Worm (Caenorhabditis elegans) whole organism, mixed stage, embryonic: ENCODE data around the gene tbc-17.

Experiments used
- bed-3 ChIP-seq: fragments of 200-800 bp; sonication (Bioruptor generic); optimal IDR thresholded peaks from 3 replicates; lab custom pipeline; 2018; ENCODE audit warnings: mild to moderate bottlenecking, missing genetic modification characterization, moderate library complexity, missing compliant biosample characterization
- blmp-1 ChIP-seq: fragments of 150-350 bp; optimal IDR thresholded peaks from 2 replicates; lab custom pipeline; 2014; ENCODE audit warnings: missing biosample characterization, missing genetic modification characterization
- ceh-39 ChIP-seq: fragments of 150-350 bp; optimal IDR thresholded peaks from 2 replicates; lab custom pipeline; 2014; ENCODE audit warnings: missing biosample characterization, missing genetic modification characterization
- ceh-43 ChIP-seq: fragments of 200-800 bp; sonication (Bioruptor generic); optimal IDR thresholded peaks from 2 replicates; lab custom pipeline; 2018; ENCODE audit warnings: mild to moderate bottlenecking, missing genetic modification characterization, moderate library complexity, missing compliant biosample characterization
- ceh-83 ChIP-seq: fragments of 200-800 bp; sonication (Bioruptor generic); optimal IDR thresholded peaks from 2 replicates; lab custom pipeline; 2018; ENCODE audit warnings: mild to moderate bottlenecking, missing genetic modification characterization, missing compliant biosample characterization
- ces-1 ChIP-seq: fragments of 150-350 bp; optimal IDR thresholded peaks from 2 replicates; lab custom pipeline; 2014; ENCODE audit warnings: missing biosample characterization, missing genetic modification reagents, missing genetic modification characterization
- drap-1 ChIP-seq: fragments of 200-800 bp; sonication (Bioruptor generic); optimal IDR thresholded peaks from 3 replicates; lab custom pipeline; 2018; ENCODE audit warnings: mild to moderate bottlenecking, missing genetic modification characterization, missing compliant biosample characterization
- elt-1 ChIP-seq: sonication (generic microtip); optimal IDR thresholded peaks from 2 replicates; lab custom pipeline; 2017; ENCODE audit warnings: missing genetic modification characterization, mild to moderate bottlenecking, missing compliant biosample characterization, antibody characterized with exemption, moderate library complexity, borderline replicate concordance; ENCODE audit not compliant: insufficient read depth
- elt-3 ChIP-seq: fragments of 150-350 bp; optimal IDR thresholded peaks from 2 replicates; lab custom pipeline; 2014; ENCODE audit warnings: missing biosample characterization, missing genetic modification characterization
- ham-2 ChIP-seq: fragments of 200-800 bp; sonication (Bioruptor generic); optimal IDR thresholded peaks from 2 replicates; lab custom pipeline; 2018; ENCODE audit warnings: mild to moderate bottlenecking, missing genetic modification characterization, missing compliant biosample characterization
- hlh-1 ChIP-seq: fragments of 150-350 bp; optimal IDR thresholded peaks from 2 replicates; lab custom pipeline; 2014; ENCODE audit warnings: missing biosample characterization, missing genetic modification reagents, missing genetic modification characterization
- lin-13 ChIP-seq: fragments of 150-350 bp; optimal IDR thresholded peaks from 2 replicates; lab custom pipeline; 2014; ENCODE audit warnings: missing biosample characterization, missing genetic modification characterization
- lsy-2 ChIP-seq: fragments of 150-350 bp; optimal IDR thresholded peaks from 2 replicates; lab custom pipeline; 2014; ENCODE audit warnings: missing biosample characterization, missing genetic modification characterization
- mab-5 ChIP-seq: fragments of 150-350 bp; optimal IDR thresholded peaks from 2 replicates; lab custom pipeline; 2014; ENCODE audit warnings: missing biosample characterization, missing genetic modification characterization
- mep-1 ChIP-seq: fragments of 150-350 bp; optimal IDR thresholded peaks from 2 replicates; lab custom pipeline; 2017; ENCODE audit warnings: missing biosample characterization, missing genetic modification reagents, missing genetic modification characterization, inconsistent platforms
- mls-2 ChIP-seq: sonication (generic microtip); optimal IDR thresholded peaks from 2 replicates; lab custom pipeline; 2016; ENCODE audit warnings: mild to moderate bottlenecking, missing genetic modification characterization, moderate library complexity, missing compliant biosample characterization
- nhr-12 ChIP-seq: fragments of 150-350 bp; optimal IDR thresholded peaks from 2 replicates; lab custom pipeline; 2014; ENCODE audit warnings: missing biosample characterization, missing genetic modification characterization
- nhr-237 ChIP-seq: fragments of 150-350 bp; optimal IDR thresholded peaks from 2 replicates; lab custom pipeline; 2014; ENCODE audit warnings: missing biosample characterization, missing genetic modification characterization
- nhr-28 ChIP-seq: fragments of 150-350 bp; optimal IDR thresholded peaks from 2 replicates; lab custom pipeline; 2014; ENCODE audit warnings: missing biosample characterization, missing genetic modification characterization
- nhr-76 ChIP-seq: sonication (generic microtip); optimal IDR thresholded peaks from 2 replicates; lab custom pipeline; 2017; ENCODE audit warnings: missing biosample characterization, missing genetic modification characterization
- pha-4 ChIP-seq: fragments of 150-350 bp; optimal IDR thresholded peaks from 2 replicates; lab custom pipeline; 2018; ENCODE audit warnings: missing biosample characterization, missing genetic modification reagents, missing genetic modification characterization
- sem-2 ChIP-seq: fragments of 200-800 bp; sonication (Bioruptor generic); optimal IDR thresholded peaks from 2 replicates; lab custom pipeline; 2018; ENCODE audit warnings: mild to moderate bottlenecking, missing genetic modification characterization, missing compliant biosample characterization
- snpc-4 ChIP-seq: fragments of 150-350 bp; optimal IDR thresholded peaks from 2 replicates; lab custom pipeline; 2014; ENCODE audit warnings: missing biosample characterization, missing genetic modification characterization
- tbx-8 ChIP-seq: fragments of 200-800 bp; sonication (Bioruptor generic); optimal IDR thresholded peaks from 2 replicates; lab custom pipeline; 2018; ENCODE audit warnings: mild to moderate bottlenecking, missing genetic modification characterization, moderate library complexity, missing compliant biosample characterization
- unc-120 ChIP-seq: sonication (generic microtip); optimal IDR thresholded peaks from 2 replicates; lab custom pipeline; 2017; ENCODE audit warnings: missing genetic modification characterization, missing compliant biosample characterization; ENCODE audit not compliant: poor library complexity, severe bottlenecking
- unc-62 ChIP-seq: fragments of 150-350 bp; optimal IDR thresholded peaks from 2 replicates; lab custom pipeline; 2014; ENCODE audit warnings: missing biosample characterization, missing genetic modification reagents, missing genetic modification characterization
- zip-8 ChIP-seq: fragments of 150-350 bp; optimal IDR thresholded peaks from 2 replicates; lab custom pipeline; 2014; ENCODE audit warnings: missing biosample characterization, missing genetic modification characterization
- ztf-11 ChIP-seq: fragments of 150-350 bp; optimal IDR thresholded peaks from 2 replicates; lab custom pipeline; 2014; ENCODE audit warnings: missing biosample characterization, missing genetic modification characterization

The tbc-17 gene

DNA sequence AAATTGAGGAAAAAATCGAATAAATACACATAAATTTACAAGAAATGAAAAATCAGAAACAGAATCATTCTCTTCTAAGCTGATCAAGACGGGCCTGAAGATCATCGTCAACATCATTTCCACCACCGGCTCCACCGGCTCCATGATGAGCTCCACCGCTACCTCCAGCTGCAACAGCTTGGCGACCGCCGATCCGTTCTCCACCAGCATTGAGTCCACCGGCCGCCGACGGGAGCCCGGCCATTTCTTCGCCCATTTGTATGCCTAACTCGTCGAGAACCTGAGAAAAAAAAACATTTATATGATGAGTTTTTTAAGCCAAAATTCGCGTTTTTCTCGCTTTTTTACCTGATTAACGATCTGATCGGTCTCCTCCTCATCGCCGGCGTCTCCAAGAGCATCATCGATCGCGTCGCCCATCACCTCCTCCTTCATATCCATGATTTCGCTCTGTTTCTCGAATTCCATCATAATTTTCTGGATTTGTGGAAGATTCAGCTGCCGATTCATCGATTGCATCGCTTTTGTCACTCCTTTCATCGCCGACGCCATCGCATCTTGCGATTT is 73.1 kb downstream of the tbc-17 start:
- no peak for TF ChIP-seq sem-2
- no peak for TF ChIP-seq mls-2
- no peak for TF ChIP-seq elt-1 (tag; lab: Kevin White, UChicago)
- TF ChIP-seq elt-3 (tag; lab: Kevin White, UChicago), result no peak
- no peak for TF ChIP-seq ham-2 (GFP tag; lab: Kevin White, UChicago)
- TF ChIP-seq unc-62, result no peak
- TF ChIP-seq ceh-83 (GFP tag; lab: Kevin White, UChicago), result no peak
- no peak for TF ChIP-seq unc-120
- TF ChIP-seq mep-1 (tag; lab: Kevin White, UChicago), result no peak
- no peak for TF ChIP-seq ceh-39 (tag; lab: Kevin White, UChicago)
- TF ChIP-seq hlh-1 (tag; lab: Kevin White, UChicago), result no peak
- no peak for TF ChIP-seq bed-3 (GFP tag; lab: Kevin White, UChicago)
- TF ChIP-seq ztf-11 (tag; lab: Kevin White, UChicago), result no peak
- TF ChIP-seq zip-8, result no peak
- TF ChIP-seq nhr-76 (tag; lab: Kevin White, UChicago), result no peak

DNA sequence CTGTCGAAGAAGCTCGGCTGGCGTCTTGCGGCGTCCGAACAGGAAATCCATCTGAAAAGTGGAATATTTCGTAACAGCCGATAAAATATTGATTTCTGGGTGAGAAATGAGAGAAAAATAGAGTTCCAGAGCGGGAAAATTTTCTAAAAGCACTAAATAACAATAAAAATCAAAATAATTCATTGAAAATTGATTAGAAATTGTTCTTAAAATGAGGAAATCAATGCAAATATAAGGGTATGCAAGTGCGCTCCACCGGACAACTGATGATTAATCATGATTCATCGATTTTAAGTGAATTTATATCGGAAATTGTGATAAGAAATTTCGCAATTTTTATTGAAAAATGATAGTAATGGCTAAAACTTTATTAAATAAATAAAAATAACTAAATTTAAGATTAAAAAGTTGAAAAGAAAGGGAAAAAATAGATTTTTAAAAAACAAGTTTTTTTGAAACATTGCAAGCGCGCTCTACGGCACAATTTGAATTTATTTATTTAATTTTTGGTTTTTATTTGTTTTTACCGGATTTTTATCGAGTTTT is 74.0 kb downstream of the tbc-17 start, which contains the start of the genes vps-2 and tiar-2:
Gene vps-2 (minus strand): TSS at position 51 of the 546 bp plus-strand sequence.
Gene tiar-2 (plus strand): TSS at position 520 of the 546 bp plus-strand sequence.
- no peak for TF ChIP-seq nhr-12 (tag; lab: Kevin White, UChicago)
- TF ChIP-seq ces-1, result peak; percentile 89
- no peak for TF ChIP-seq unc-62
- TF ChIP-seq blmp-1, result no peak
- TF ChIP-seq nhr-28, result no peak
- peak; percentile 48 for TF ChIP-seq lsy-2 (tag; lab: Kevin White, UChicago)
- no peak for TF ChIP-seq pha-4 (tag; lab: Kevin White, UChicago)
- no peak for TF ChIP-seq drap-1
- TF ChIP-seq mab-5 (tag; lab: Kevin White, UChicago), result no peak
- no peak for TF ChIP-seq mls-2
- TF ChIP-seq nhr-237 (tag; lab: Kevin White, UChicago), result peak; percentile 55
- no peak for TF ChIP-seq ceh-43 (GFP tag; lab: Kevin White, UChicago)

DNA sequence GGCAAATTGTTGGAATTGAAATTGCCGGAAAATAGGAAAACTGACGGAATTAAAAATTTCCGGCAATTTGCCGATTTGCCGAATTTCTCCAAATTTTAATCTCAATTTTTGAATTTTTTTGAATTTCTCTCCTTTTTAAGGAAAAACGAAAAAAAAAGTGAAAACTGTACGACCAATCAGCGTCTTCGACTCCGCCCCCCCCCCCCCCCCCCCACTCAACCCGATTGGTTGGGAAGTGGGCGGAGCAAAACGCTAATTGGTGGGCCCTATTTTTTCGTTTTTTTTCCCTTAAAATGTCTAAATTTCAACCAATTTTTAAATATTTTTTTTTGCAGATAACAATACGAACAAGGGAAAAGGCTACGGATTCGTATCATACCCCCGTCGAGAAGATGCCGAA is 75.7 kb downstream of the tbc-17 start:
- TF ChIP-seq zip-8 (no peak), elt-3 (tag; lab: Kevin White, UChicago) (no peak), hlh-1 (tag; lab: Kevin White, UChicago) (no peak), drap-1 (no peak), snpc-4 (tag; lab: Kevin White, UChicago) (no peak), pha-4 (tag; lab: Kevin White, UChicago) (no peak), sem-2 (no peak)

DNA sequence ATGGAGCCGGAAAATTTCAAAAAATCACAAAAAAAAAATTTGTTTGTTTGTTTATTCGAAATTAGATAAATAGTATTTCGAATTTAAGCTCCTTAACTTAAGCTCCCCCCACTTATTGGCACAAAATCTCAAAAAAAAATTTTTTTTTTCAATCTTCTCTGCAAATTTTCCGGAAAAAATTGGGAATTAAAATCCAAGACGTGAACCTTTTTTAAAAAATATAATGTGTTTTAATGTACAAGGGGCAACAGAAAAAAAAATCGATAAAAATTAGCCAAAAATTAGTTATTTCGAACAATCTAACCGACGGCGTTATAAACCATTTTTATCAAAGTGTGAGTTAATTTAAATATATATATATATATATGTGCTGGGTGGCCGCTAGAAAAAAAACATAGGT is 80.2 kb downstream of the tbc-17 start, which contains the start of gene Y46G5A.14:
Gene Y46G5A.14 (plus strand): TSS at position 301 of the 400 bp plus-strand sequence.
- TF ChIP-seq unc-120, result no peak
- TF ChIP-seq ces-1, result no peak
- TF ChIP-seq drap-1, result no peak
- TF ChIP-seq pha-4 (tag; lab: Kevin White, UChicago), result no peak
- no peak for TF ChIP-seq hlh-1 (tag; lab: Kevin White, UChicago)
- TF ChIP-seq lin-13, result no peak
- no peak for TF ChIP-seq ceh-83 (GFP tag; lab: Kevin White, UChicago)
- TF ChIP-seq elt-3 (tag; lab: Kevin White, UChicago), result no peak
- TF ChIP-seq tbx-8 (GFP tag; lab: Kevin White, UChicago), result no peak
